Worm (Caenorhabditis elegans): ENCODE results near the gene F47D12.9.

DNA sequence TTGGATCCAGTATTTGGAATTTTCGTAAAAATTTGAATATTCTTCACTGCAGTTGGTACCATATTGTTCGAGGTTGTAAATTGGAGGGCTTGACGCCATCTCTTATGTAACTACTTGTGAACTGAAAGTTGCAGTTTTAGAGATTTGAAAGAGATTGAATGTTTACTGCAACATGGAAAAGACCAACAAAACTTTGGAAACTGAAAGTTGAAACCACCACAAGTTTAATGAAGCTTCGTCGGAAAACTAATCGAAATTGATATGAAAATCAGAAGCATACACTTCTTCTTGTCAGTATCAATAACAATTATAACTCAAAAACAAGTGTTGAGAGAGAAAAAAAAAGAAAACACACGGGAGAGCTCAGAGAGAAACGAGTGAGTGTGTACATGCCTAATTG lies 35.1 kb downstream of the F47D12.9 start, which contains the start of gene srg-7:
- TF ChIP-seq flt-1 (GFP tag; IDR thresholded peaks at IDR 0.05) (no peak), ztf-23 (GFP tag; IDR thresholded peaks at IDR 0.05) (no peak), tab-1 (GFP tag; IDR thresholded peaks at IDR 0.05) (no peak), T22C8.4 (GFP tag; IDR thresholded peaks at IDR 0.05) (no peak), ztf-29 (GFP tag; IDR thresholded peaks at IDR 0.05) (no peak), cog-1 (tag; optimal IDR thresholded peaks at IDR 0.05) (no peak)

All from whole organism, midembryonic.